Fruit fly (Drosophila melanogaster): ENCODE results near the gene Reph.

The Reph gene

DNA sequence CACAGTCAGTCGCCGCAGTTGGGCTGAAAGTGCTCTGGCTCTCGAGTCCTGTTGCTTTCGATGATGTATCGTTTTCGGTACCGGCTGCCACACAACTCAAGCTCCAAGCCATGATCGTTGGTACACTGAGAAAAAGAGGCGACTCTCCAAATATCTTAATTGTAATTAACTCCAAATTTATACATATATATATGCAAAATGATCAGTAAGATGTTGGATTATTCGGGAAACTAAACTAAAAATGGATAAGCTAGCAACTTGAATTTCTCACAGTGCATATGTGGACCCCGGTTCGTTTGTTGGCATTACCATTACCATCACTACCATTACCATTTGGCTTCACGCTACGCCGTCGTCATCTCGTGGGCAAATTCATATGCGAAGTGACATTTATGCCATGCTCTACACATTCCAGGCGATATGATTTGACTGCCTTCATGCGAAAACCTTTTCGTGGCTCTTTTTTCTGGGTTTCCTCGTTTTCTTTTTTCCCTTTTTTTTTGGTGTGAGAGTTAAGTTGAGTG, 50.2 kb downstream of the Reph start (continued):
- TF ChIP-seq CG18599 (GFP tag; optimal IDR thresholded peaks at IDR 0.05) (no peak), CG1603 (tag; optimal IDR thresholded peaks at IDR 0.05) (peak; percentile 22), CG2712 (tag; optimal IDR thresholded peaks at IDR 0.05) (peak; percentile 35), CG9727 (GFP tag; optimal IDR thresholded peaks at IDR 0.05) (peak; percentile 30), bsh (GFP tag; optimal IDR thresholded peaks at IDR 0.05) (peak in 1 of 2 experiments; percentile 9), repo (GFP tag; optimal IDR thresholded peaks at IDR 0.05) (no peak), Med (GFP tag) (peak; percentile 25), fru (optimal IDR thresholded peaks at IDR 0.05) (no peak), caup (GFP tag; optimal IDR thresholded peaks at IDR 0.05; ENCODE audit: severe bottlenecking) (no peak), B-H1 (GFP tag; IDR thresholded peaks at IDR 0.05) (no peak), row (GFP tag; IDR thresholded peaks at IDR 0.05) (0 out of 3 replicates have a peak, but pooled peaks have one; percentile 10), Kr (GFP tag; optimal IDR thresholded peaks at IDR 0.05) (no peak), pb (GFP tag; optimal IDR thresholded peaks at IDR 0.05) (no peak), btn (GFP tag; optimal IDR thresholded peaks at IDR 0.05) (no peak), CrebB (tag; optimal IDR thresholded peaks at IDR 0.05) (no peak), sisA (GFP tag; IDR thresholded peaks at IDR 0.05) (peak; percentile 22; the same call in 1 of the 2 replicates), lola (GFP tag; optimal IDR thresholded peaks at IDR 0.05) (peak in 1 of 3 experiments; percentile 7)

DNA sequence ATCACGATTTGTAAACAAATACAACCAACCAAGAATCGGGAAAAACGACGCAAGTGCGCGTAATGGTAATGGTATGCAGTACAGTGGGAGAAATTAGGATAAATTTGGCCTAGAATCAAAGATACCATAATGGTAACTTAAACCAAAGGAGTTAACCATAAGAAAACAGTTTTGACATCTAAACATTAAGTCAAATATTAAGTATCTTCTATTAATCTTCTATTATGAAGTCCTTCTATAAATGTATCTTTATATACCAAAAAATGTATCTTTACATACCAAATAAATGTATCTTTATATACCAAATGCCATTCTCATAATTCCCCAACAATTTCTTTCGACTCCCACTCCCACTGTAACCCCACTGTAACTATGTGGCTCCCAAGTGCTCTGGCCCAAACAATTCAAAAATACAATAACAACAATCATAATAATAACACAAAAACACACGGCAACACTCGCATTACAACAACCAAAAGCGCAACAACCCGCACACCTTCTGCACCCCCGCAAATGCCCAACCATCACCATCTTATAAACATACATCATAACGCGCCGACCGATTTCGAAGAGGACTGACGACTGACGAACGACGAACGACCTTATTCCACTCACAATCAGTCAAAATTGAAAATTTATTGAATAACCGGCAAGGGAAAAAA, 52.3 kb downstream of the Reph start:
- TF ChIP-seq tap (tag; optimal IDR thresholded peaks at IDR 0.05) (no peak), lola (GFP tag; optimal IDR thresholded peaks at IDR 0.05) (peak in 1 of 3 experiments; percentile 68), ewg (GFP tag; optimal IDR thresholded peaks at IDR 0.05) (peak; percentile 2), E2f2 (GFP tag; IDR thresholded peaks at IDR 0.05) (0 out of 2 replicates have a peak, but pooled peaks have one; percentile 11), CG12071 (GFP tag; optimal IDR thresholded peaks at IDR 0.05) (no peak), CG5180 (GFP tag; optimal IDR thresholded peaks at IDR 0.05) (no peak), row (GFP tag; IDR thresholded peaks at IDR 0.05) (peak; percentile 13; the same call in 1 of the 3 replicates), CG10366 (GFP tag; IDR thresholded peaks at IDR 0.05) (no peak), sens-2 (GFP tag; IDR thresholded peaks at IDR 0.05) (no peak), emc (GFP tag; optimal IDR thresholded peaks at IDR 0.05) (no peak), dan (GFP tag; IDR thresholded peaks at IDR 0.05) (no peak), CG6654 (GFP tag; optimal IDR thresholded peaks at IDR 0.05) (no peak), CG17186 (GFP tag; optimal IDR thresholded peaks at IDR 0.05) (no peak), CG2199 (GFP tag; IDR thresholded peaks at IDR 0.05) (0 out of 3 replicates have a peak, but pooled peaks have one; percentile 23), Lpt (GFP tag; optimal IDR thresholded peaks at IDR 0.05) (no peak), crol (GFP tag; IDR thresholded peaks at IDR 0.05) (peak; percentile 54), CG8765 (GFP tag; IDR thresholded peaks at IDR 0.05) (no peak), CG12104 (GFP tag; optimal IDR thresholded peaks at IDR 0.05) (no peak), D19A (tag; optimal IDR thresholded peaks at IDR 0.05) (no peak), CG6854 (GFP tag; optimal IDR thresholded peaks at IDR 0.05) (no peak), MBD-R2 (GFP tag; IDR thresholded peaks at IDR 0.05) (no peak), CG12236 (GFP tag; optimal IDR thresholded peaks at IDR 0.05) (no peak), CG6272 (GFP tag; IDR thresholded peaks at IDR 0.05) (no peak), her (GFP tag; optimal IDR thresholded peaks at IDR 0.05) (no peak), Abd-B (GFP tag; optimal IDR thresholded peaks at IDR 0.05) (no peak), zen (tag; optimal IDR thresholded peaks at IDR 0.05) (no peak), CG12155 (GFP tag; optimal IDR thresholded peaks at IDR 0.05) (no peak), ab (GFP tag; optimal IDR thresholded peaks at IDR 0.05) (no peak), zfh2 (GFP tag; optimal IDR thresholded peaks at IDR 0.05) (no peak), lmd (GFP tag; IDR thresholded peaks at IDR 0.05) (no peak), psq (GFP tag; optimal IDR thresholded peaks at IDR 0.05) (no peak), Ravus (GFP tag; IDR thresholded peaks at IDR 0.05) (no peak), CG18599 (GFP tag; optimal IDR thresholded peaks at IDR 0.05) (no peak), CG34376 (GFP tag; optimal IDR thresholded peaks at IDR 0.05) (no peak), Dbx (GFP tag; IDR thresholded peaks at IDR 0.05) (no peak)
